Fruit fly (Drosophila melanogaster) whole organism, wandering third instar larva: ENCODE data around the gene glob2.

ENCODE experiments used
- Abd-B ChIP-seq: fragments of >200 bp; optimal IDR thresholded peaks from 2 replicates; lab custom pipeline; 2017; ENCODE audit warnings: missing biosample characterization, missing genetic modification characterization
- CG32264 ChIP-seq: fragments of 200-800 bp; sonication (Bioruptor generic); optimal IDR thresholded peaks from 2 replicates; lab custom pipeline; 2016; ENCODE audit warnings: missing biosample characterization, missing genetic modification characterization
- Hnf4 ChIP-seq: fragments of 200-800 bp; sonication (Bioruptor generic); optimal IDR thresholded peaks from 2 replicates; lab custom pipeline; 2016; ENCODE audit warnings: missing biosample characterization, mild to moderate bottlenecking, missing genetic modification characterization
- Mio ChIP-seq: sonication (Bioruptor generic); optimal IDR thresholded peaks from 2 replicates; lab custom pipeline; 2016; ENCODE audit warnings: missing biosample characterization, missing genetic modification characterization
- Myc ChIP-seq: fragments of >200 bp; optimal IDR thresholded peaks from 2 replicates; lab custom pipeline; 2017
- br ChIP-seq: fragments of 200-800 bp; sonication (Bioruptor generic); optimal IDR thresholded peaks from 2 replicates; lab custom pipeline; 2016; ENCODE audit warnings: missing biosample characterization, missing genetic modification characterization
- h ChIP-seq: fragments of 200-800 bp; sonication (Bioruptor generic); optimal IDR thresholded peaks from 3 replicates; lab custom pipeline; 2016; ENCODE audit warnings: missing biosample characterization, mild to moderate bottlenecking, missing genetic modification characterization
- lola ChIP-seq: fragments of >200 bp; optimal IDR thresholded peaks from 2 replicates; lab custom pipeline; 2017; ENCODE audit warnings: missing biosample characterization, missing genetic modification characterization
- pan ChIP-seq: fragments of >200 bp; optimal IDR thresholded peaks from 2 replicates; lab custom pipeline; 2017
- tai ChIP-seq: sonication (Bioruptor generic); optimal IDR thresholded peaks from 2 replicates; lab custom pipeline; 2016; ENCODE audit warnings: missing biosample characterization, missing genetic modification characterization
- usp ChIP-seq: fragments of >200 bp; optimal IDR thresholded peaks from 2 replicates; lab custom pipeline; 2017; ENCODE audit warnings: missing biosample characterization, missing genetic modification characterization
- woc ChIP-seq: sonication (Bioruptor generic); optimal IDR thresholded peaks from 2 replicates; lab custom pipeline; 2016; ENCODE audit warnings: missing biosample characterization, mild to moderate bottlenecking, missing genetic modification characterization

DNA sequence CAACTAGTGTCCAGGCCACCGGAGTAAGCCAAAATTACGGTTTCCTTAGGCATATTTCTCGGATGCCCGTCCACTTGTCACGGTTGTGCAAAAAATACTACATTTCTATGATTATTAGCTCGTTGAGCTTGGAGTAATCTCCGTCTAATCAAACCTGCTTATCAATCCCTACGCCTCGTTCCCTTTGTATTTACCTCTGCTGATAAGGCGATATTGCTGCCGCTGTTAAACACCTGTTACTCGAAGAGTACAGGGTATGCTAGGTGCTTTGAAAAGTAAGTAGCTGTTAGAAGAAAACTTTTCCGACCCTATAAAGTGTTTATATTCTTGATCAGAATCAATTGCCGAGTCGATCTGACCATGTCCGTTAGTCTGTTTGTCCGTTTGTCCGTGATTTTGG lies 35.6 kb upstream of the glob2 start, which contains the start of gene Ass:
- no peak for TF ChIP-seq usp (GFP tag; lab: Kevin White, UChicago)
- no peak for TF ChIP-seq pan (lab: Kevin White, UChicago)
- no peak for TF ChIP-seq Mio (GFP tag; lab: Kevin White, UChicago)
- no peak for TF ChIP-seq lola
- TF ChIP-seq Hnf4 (GFP tag; lab: Kevin White, UChicago), result no peak
- TF ChIP-seq tai (GFP tag; lab: Kevin White, UChicago), result no peak
- TF ChIP-seq Abd-B (GFP tag; lab: Kevin White, UChicago), result no peak
- TF ChIP-seq woc (GFP tag; lab: Kevin White, UChicago), result no peak
- TF ChIP-seq CG32264, result no peak
- TF ChIP-seq br (GFP tag; lab: Kevin White, UChicago), result no peak
- TF ChIP-seq Myc, result no peak
- TF ChIP-seq h, result no peak
